Worm (Caenorhabditis elegans) whole organism, L3 larva: ENCODE results near the gene tsct-1.
A peak's percentile ranks its signal among the peaks of the same experiment; 100 is the strongest.

Experiments
- R02D3.7 ChIP-seq: fragments of 150-350 bp; optimal IDR thresholded peaks from 2 replicates; lab custom pipeline; 2014; ENCODE audit warnings: missing biosample characterization, missing genetic modification characterization
- ZK546.5 ChIP-seq: sonication (generic microtip); optimal IDR thresholded peaks from 2 replicates; lab custom pipeline; 2017; ENCODE audit warnings: missing biosample characterization, missing genetic modification characterization
- aly-2 ChIP-seq: fragments of 150-350 bp; optimal IDR thresholded peaks from 2 replicates; lab custom pipeline; 2014; ENCODE audit warnings: missing biosample characterization, missing genetic modification characterization
- ama-1 ChIP-seq: fragments of 150-350 bp; optimal IDR thresholded peaks from 2 replicates; lab custom pipeline; 2018
- ceh-16 ChIP-seq: sonication (generic microtip); optimal IDR thresholded peaks from 2 replicates; lab custom pipeline; 2017; ENCODE audit warnings: missing biosample characterization, missing genetic modification characterization
- ceh-28 ChIP-seq: fragments of 150-350 bp; optimal IDR thresholded peaks from 2 replicates; lab custom pipeline; 2014; ENCODE audit warnings: missing biosample characterization, missing genetic modification reagents, missing genetic modification characterization
- ceh-82 ChIP-seq: fragments of 150-350 bp; optimal IDR thresholded peaks from 2 replicates; lab custom pipeline; 2014; ENCODE audit warnings: missing biosample characterization, missing genetic modification characterization
- ceh-9 ChIP-seq: sonication (generic microtip); optimal IDR thresholded peaks from 2 replicates; lab custom pipeline; 2018; ENCODE audit warnings: missing biosample characterization, missing genetic modification characterization
- daf-12 ChIP-seq: fragments of 150-350 bp; optimal IDR thresholded peaks from 2 replicates; lab custom pipeline; 2014; ENCODE audit warnings: missing biosample characterization, missing genetic modification reagents, missing genetic modification characterization
- egl-27 ChIP-seq: sonication (generic microtip); optimal IDR thresholded peaks from 4 replicates; lab custom pipeline; 2017; ENCODE audit warnings: missing biosample characterization, missing genetic modification reagents, missing genetic modification characterization
- egl-5 ChIP-seq: fragments of 150-350 bp; optimal IDR thresholded peaks from 2 replicates; lab custom pipeline; 2017; ENCODE audit warnings: missing biosample characterization, missing genetic modification reagents, missing genetic modification characterization, inconsistent platforms
- elt-1 ChIP-seq: fragments of 150-350 bp; optimal IDR thresholded peaks from 2 replicates; lab custom pipeline; 2014; ENCODE audit warnings: missing biosample characterization, missing genetic modification characterization
- elt-2 ChIP-seq: sonication (generic microtip); optimal IDR thresholded peaks from 2 replicates; lab custom pipeline; 2016; ENCODE audit warnings: missing genetic modification reagents, mild to moderate bottlenecking, missing genetic modification characterization, missing compliant biosample characterization
- elt-3 ChIP-seq, 3 experiments: fragments of 150-350 bp in 1 of 3; sonication (generic microtip) in 2 of 3; optimal IDR thresholded peaks; 2 replicates in 2 of 3; 4 replicates in 1 of 3; lab custom pipeline; 2014 to 2017; ENCODE audit warnings: missing biosample characterization in 3 of 3, missing genetic modification characterization in 3 of 3
- eor-1 ChIP-seq, 2 experiments: fragments of 150-350 bp; optimal IDR thresholded peaks; 2 replicates each; lab custom pipeline; 2014 to 2018; ENCODE audit warnings: missing biosample characterization in 2 of 2, missing genetic modification characterization in 2 of 2
- fkh-10 ChIP-seq: sonication (generic microtip); optimal IDR thresholded peaks from 2 replicates; lab custom pipeline; 2017; ENCODE audit warnings: missing biosample characterization, missing genetic modification reagents, missing genetic modification characterization
- fkh-2 ChIP-seq: fragments of 150-350 bp; optimal IDR thresholded peaks from 2 replicates; lab custom pipeline; 2014; ENCODE audit warnings: missing biosample characterization, missing genetic modification reagents, missing genetic modification characterization
- fos-1 ChIP-seq: fragments of 150-350 bp; optimal IDR thresholded peaks from 2 replicates; lab custom pipeline; 2014; ENCODE audit warnings: missing biosample characterization, missing genetic modification characterization
- hmg-11 ChIP-seq: sonication (generic microtip); optimal IDR thresholded peaks from 2 replicates; lab custom pipeline; 2016; ENCODE audit warnings: missing genetic modification characterization, missing compliant biosample characterization
- jun-1 ChIP-seq: fragments of 150-350 bp; optimal IDR thresholded peaks from 2 replicates; lab custom pipeline; 2014; ENCODE audit warnings: missing biosample characterization, missing genetic modification reagents, missing genetic modification characterization
- lin-15B ChIP-seq: fragments of 150-350 bp; optimal IDR thresholded peaks from 2 replicates; lab custom pipeline; 2014; ENCODE audit warnings: missing biosample characterization, missing genetic modification characterization
- lin-39 ChIP-seq: fragments of 150-350 bp; optimal IDR thresholded peaks from 2 replicates; lab custom pipeline; 2018; ENCODE audit warnings: missing biosample characterization, missing genetic modification reagents, missing genetic modification characterization
- lsy-12 ChIP-seq: sonication (generic microtip); optimal IDR thresholded peaks from 2 replicates; lab custom pipeline; 2016; ENCODE audit warnings: mild to moderate bottlenecking, missing genetic modification characterization, missing compliant biosample characterization
- mdl-1 ChIP-seq: fragments of 150-350 bp; optimal IDR thresholded peaks from 2 replicates; lab custom pipeline; 2014; ENCODE audit warnings: missing biosample characterization, missing genetic modification characterization
- mml-1 ChIP-seq: fragments of 150-350 bp; sonication (generic microtip); optimal IDR thresholded peaks from 3 replicates; lab custom pipeline; 2014; ENCODE audit warnings: missing biosample characterization, missing genetic modification characterization
- nfya-1 ChIP-seq: sonication (generic microtip); optimal IDR thresholded peaks from 2 replicates; lab custom pipeline; 2017; ENCODE audit warnings: missing genetic modification characterization, mild to moderate bottlenecking, missing compliant biosample characterization, antibody characterized with exemption, moderate library complexity; ENCODE audit not compliant: insufficient read depth
- nhr-11 ChIP-seq: fragments of 150-350 bp; optimal IDR thresholded peaks from 2 replicates; lab custom pipeline; 2014; ENCODE audit warnings: missing biosample characterization, missing genetic modification characterization
- nhr-12 ChIP-seq: fragments of 150-350 bp; optimal IDR thresholded peaks from 2 replicates; lab custom pipeline; 2014; ENCODE audit warnings: missing biosample characterization, missing genetic modification characterization
- nhr-23 ChIP-seq: fragments of 150-350 bp; optimal IDR thresholded peaks from 2 replicates; lab custom pipeline; 2014; ENCODE audit warnings: missing biosample characterization, missing genetic modification reagents, missing genetic modification characterization
- nhr-237 ChIP-seq: fragments of 150-350 bp; optimal IDR thresholded peaks from 2 replicates; lab custom pipeline; 2014; ENCODE audit warnings: missing biosample characterization, missing genetic modification characterization
- nhr-25 ChIP-seq: sonication (generic microtip); optimal IDR thresholded peaks from 2 replicates; lab custom pipeline; 2017; ENCODE audit warnings: missing biosample characterization, missing genetic modification characterization
- nhr-28 ChIP-seq: fragments of 150-350 bp; optimal IDR thresholded peaks from 2 replicates; lab custom pipeline; 2014; ENCODE audit warnings: missing biosample characterization, missing genetic modification characterization
- nhr-43 ChIP-seq: sonication (generic microtip); optimal IDR thresholded peaks from 2 replicates; lab custom pipeline; 2016; ENCODE audit warnings: mild to moderate bottlenecking, missing genetic modification characterization, missing compliant biosample characterization; ENCODE audit not compliant: poor library complexity, severe bottlenecking
- nhr-67 ChIP-seq: fragments of 150-350 bp; optimal IDR thresholded peaks from 2 replicates; lab custom pipeline; 2014; ENCODE audit warnings: missing biosample characterization, missing genetic modification characterization
- nhr-76 ChIP-seq: fragments of 150-350 bp; sonication (generic microtip); optimal IDR thresholded peaks from 5 replicates; lab custom pipeline; 2014; ENCODE audit warnings: missing biosample characterization, missing genetic modification characterization
- nhr-77 ChIP-seq: fragments of 150-350 bp; optimal IDR thresholded peaks from 2 replicates; lab custom pipeline; 2014; ENCODE audit warnings: missing biosample characterization, missing genetic modification characterization
- pha-4 ChIP-seq: fragments of 150-350 bp; optimal IDR thresholded peaks from 2 replicates; lab custom pipeline; 2014; ENCODE audit warnings: missing biosample characterization, missing genetic modification reagents, missing genetic modification characterization
- pqm-1 ChIP-seq: fragments of 150-350 bp; optimal IDR thresholded peaks from 2 replicates; lab custom pipeline; 2017; ENCODE audit warnings: missing biosample characterization, missing genetic modification characterization, inconsistent platforms
- sea-2 ChIP-seq: fragments of 150-350 bp; sonication (generic microtip); optimal IDR thresholded peaks from 4 replicates; lab custom pipeline; 2014; ENCODE audit warnings: missing biosample characterization, missing genetic modification reagents, missing genetic modification characterization
- skn-1 ChIP-seq: fragments of 150-350 bp; optimal IDR thresholded peaks from 2 replicates; lab custom pipeline; 2014; ENCODE audit warnings: missing biosample characterization, missing genetic modification characterization
- snpc-4 ChIP-seq: fragments of 150-350 bp; optimal IDR thresholded peaks from 2 replicates; lab custom pipeline; 2014; ENCODE audit warnings: missing biosample characterization, missing genetic modification characterization
- tbx-2 ChIP-seq: sonication (generic microtip); optimal IDR thresholded peaks from 2 replicates; lab custom pipeline; 2016; ENCODE audit warnings: mild to moderate bottlenecking, missing genetic modification characterization, missing compliant biosample characterization
- unc-39 ChIP-seq: sonication (generic microtip); optimal IDR thresholded peaks from 4 replicates; lab custom pipeline; 2017; ENCODE audit warnings: missing biosample characterization, missing genetic modification characterization
- unc-62 ChIP-seq: fragments of 150-350 bp; sonication (generic microtip); optimal IDR thresholded peaks from 4 replicates; lab custom pipeline; 2014; ENCODE audit warnings: missing biosample characterization, missing genetic modification reagents, missing genetic modification characterization
- zag-1 ChIP-seq: fragments of 150-350 bp; optimal IDR thresholded peaks from 2 replicates; lab custom pipeline; 2014; ENCODE audit warnings: missing biosample characterization, missing genetic modification characterization
- ztf-11 ChIP-seq: fragments of 150-350 bp; optimal IDR thresholded peaks from 2 replicates; lab custom pipeline; 2014; ENCODE audit warnings: missing biosample characterization, missing genetic modification characterization
- ztf-4 ChIP-seq: fragments of 150-350 bp; optimal IDR thresholded peaks from 2 replicates; lab custom pipeline; 2014; ENCODE audit warnings: missing biosample characterization, missing genetic modification characterization

Gene tsct-1

DNA sequence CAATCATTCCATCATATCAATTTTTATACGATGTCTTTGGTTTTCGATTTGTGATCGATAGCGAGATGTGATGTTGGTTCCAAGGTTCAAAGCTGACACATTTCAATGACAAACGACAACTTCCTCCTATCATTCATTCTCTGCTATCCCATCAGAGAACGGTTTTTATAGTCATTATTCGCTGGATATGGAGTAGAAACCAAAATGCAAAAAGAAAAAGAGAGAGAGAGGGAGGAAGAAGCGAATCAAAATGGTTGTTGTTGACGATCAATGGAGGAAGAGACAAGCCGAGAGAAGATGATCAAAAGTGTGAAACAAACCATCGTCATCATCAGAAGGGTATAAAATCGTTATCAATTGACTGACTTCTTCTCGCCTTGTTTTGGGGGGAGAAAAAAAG, 8.5 kb upstream of the tsct-1 start, which contains the start of gene T24D3.2:
TSS of gene T24D3.2 (plus strand) at position 304 of the 400 bp plus-strand sequence.
- peak; percentile 13 for TF ChIP-seq mdl-1 (tag; lab: Kevin White, UChicago)
- no peak for TF ChIP-seq nhr-28 (tag; lab: Kevin White, UChicago)
- no peak for TF ChIP-seq fkh-2
- no peak for TF ChIP-seq egl-5 (tag; lab: Kevin White, UChicago)
- TF ChIP-seq ama-1: no peak
- TF ChIP-seq mml-1 (tag; lab: Kevin White, UChicago): no peak
- peak; percentile 70 for TF ChIP-seq nhr-25
- TF ChIP-seq snpc-4: no peak
- TF ChIP-seq ceh-9: no peak
- no peak for TF ChIP-seq daf-12 (tag; lab: Kevin White, UChicago)
- no peak for TF ChIP-seq unc-39 (tag; lab: Kevin White, UChicago)
- peak; percentile 61 for TF ChIP-seq ceh-28 (tag; lab: Kevin White, UChicago)
- no peak for TF ChIP-seq jun-1 (tag; lab: Kevin White, UChicago)
- no peak for TF ChIP-seq nfya-1 (tag; lab: Kevin White, UChicago)
- TF ChIP-seq ztf-4 (tag; lab: Kevin White, UChicago): no peak
- TF ChIP-seq aly-2: no peak
- TF ChIP-seq elt-1 (tag; lab: Kevin White, UChicago): no peak
- TF ChIP-seq ztf-11: no peak
- TF ChIP-seq tbx-2: peak; percentile 30
- TF ChIP-seq fkh-10 (GFP tag; lab: Kevin White, UChicago): no peak
- TF ChIP-seq ceh-82: no peak
- TF ChIP-seq nhr-43 (tag; lab: Kevin White, UChicago): peak; percentile 91
- no peak for TF ChIP-seq nhr-12 (tag; lab: Kevin White, UChicago)
- TF ChIP-seq lin-39 (tag; lab: Kevin White, UChicago): no peak
- TF ChIP-seq sea-2 (GFP tag; lab: Kevin White, UChicago): no peak
- no peak for TF ChIP-seq ceh-16 (tag; lab: Kevin White, UChicago)
- TF ChIP-seq nhr-76 (tag; lab: Kevin White, UChicago): peak; percentile 80
- TF ChIP-seq eor-1 (tag; optimal IDR thresholded peaks at IDR 0.05; lab: Kevin White, UChicago): no peak
- TF ChIP-seq pqm-1: no peak
- TF ChIP-seq nhr-77: no peak
- no peak for TF ChIP-seq elt-2 (tag; lab: Kevin White, UChicago)
- TF ChIP-seq nhr-11 (tag; lab: Kevin White, UChicago): no peak
- TF ChIP-seq R02D3.7 (tag; lab: Kevin White, UChicago): peak; percentile 18
- TF ChIP-seq pha-4 (tag; lab: Kevin White, UChicago): no peak
- TF ChIP-seq hmg-11 (tag; lab: Kevin White, UChicago): no peak
- TF ChIP-seq skn-1 (tag; lab: Kevin White, UChicago): no peak
- peak; percentile 42 to 88 (median 53) for TF ChIP-seq elt-3 (tag; optimal IDR thresholded peaks at IDR 0.05; lab: Kevin White, UChicago)
- no peak for TF ChIP-seq nhr-67 (tag; lab: Kevin White, UChicago)
- TF ChIP-seq lsy-12 (tag; lab: Kevin White, UChicago): no peak
- TF ChIP-seq fos-1 (tag; lab: Kevin White, UChicago): no peak
- TF ChIP-seq nhr-237 (tag; lab: Kevin White, UChicago): no peak
- TF ChIP-seq zag-1: no peak
- no peak for TF ChIP-seq lin-15B (tag; lab: Kevin White, UChicago)
- peak; percentile 12 for TF ChIP-seq egl-27 (tag; lab: Kevin White, UChicago)
- peak; percentile 80 for TF ChIP-seq nhr-23
- TF ChIP-seq unc-62 (GFP tag; lab: Kevin White, UChicago): peak; percentile 20
- no peak for TF ChIP-seq ZK546.5

DNA sequence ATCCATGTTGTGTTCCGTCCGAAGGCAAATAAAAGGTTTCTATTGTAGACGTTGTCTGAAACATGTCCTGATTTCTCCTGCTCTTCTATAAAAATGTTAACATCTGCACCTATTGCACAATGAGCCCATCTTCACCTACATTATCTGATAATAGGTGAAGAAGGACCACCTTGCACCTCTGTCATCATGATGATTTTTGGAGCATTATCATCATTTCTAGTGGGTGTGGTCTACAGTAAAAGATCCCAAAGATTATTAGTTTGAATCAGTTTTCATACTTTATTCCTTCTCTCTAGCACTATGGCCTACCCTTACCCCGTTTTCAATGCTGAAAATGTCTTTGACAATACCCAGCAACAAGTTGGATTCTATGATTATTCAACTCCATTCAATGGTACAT, 3.6 kb upstream of the tsct-1 start, which contains the start of gene med-1:
TSS of gene med-1 (plus strand) at position 301 of the 400 bp plus-strand sequence.
- TF ChIP-seq ztf-11 (no peak), mml-1 (tag; lab: Kevin White, UChicago) (no peak), nhr-76 (tag; lab: Kevin White, UChicago) (no peak), sea-2 (GFP tag; lab: Kevin White, UChicago) (no peak)
- TF ChIP-seq, all 47 proteins: peak for 0
